Worm (Caenorhabditis elegans) whole organism, mixed stage, embryonic: ENCODE results near the gene T09F3.2.

Experiments
- ces-1 ChIP-seq: fragments of 150-350 bp; optimal IDR thresholded peaks from 2 replicates; lab custom pipeline; 2014; ENCODE audit warnings: missing biosample characterization, missing genetic modification reagents, missing genetic modification characterization
- elt-1 ChIP-seq: sonication (generic microtip); optimal IDR thresholded peaks from 2 replicates; lab custom pipeline; 2017; ENCODE audit warnings: missing genetic modification characterization, mild to moderate bottlenecking, missing compliant biosample characterization, antibody characterized with exemption, moderate library complexity, borderline replicate concordance; ENCODE audit not compliant: insufficient read depth
- hlh-1 ChIP-seq: fragments of 150-350 bp; optimal IDR thresholded peaks from 2 replicates; lab custom pipeline; 2014; ENCODE audit warnings: missing biosample characterization, missing genetic modification reagents, missing genetic modification characterization
- lsy-2 ChIP-seq: fragments of 150-350 bp; optimal IDR thresholded peaks from 2 replicates; lab custom pipeline; 2014; ENCODE audit warnings: missing biosample characterization, missing genetic modification characterization
- nhr-12 ChIP-seq: fragments of 150-350 bp; optimal IDR thresholded peaks from 2 replicates; lab custom pipeline; 2014; ENCODE audit warnings: missing biosample characterization, missing genetic modification characterization
- nhr-2 ChIP-seq: fragments of 150-350 bp; optimal IDR thresholded peaks from 2 replicates; lab custom pipeline; 2014; ENCODE audit warnings: missing biosample characterization, missing genetic modification characterization
- nhr-237 ChIP-seq: fragments of 150-350 bp; optimal IDR thresholded peaks from 2 replicates; lab custom pipeline; 2014; ENCODE audit warnings: missing biosample characterization, missing genetic modification characterization
- nhr-28 ChIP-seq: fragments of 150-350 bp; optimal IDR thresholded peaks from 2 replicates; lab custom pipeline; 2014; ENCODE audit warnings: missing biosample characterization, missing genetic modification characterization
- nhr-76 ChIP-seq: sonication (generic microtip); optimal IDR thresholded peaks from 2 replicates; lab custom pipeline; 2017; ENCODE audit warnings: missing biosample characterization, missing genetic modification characterization
- pha-4 ChIP-seq: fragments of 150-350 bp; optimal IDR thresholded peaks from 2 replicates; lab custom pipeline; 2018; ENCODE audit warnings: missing biosample characterization, missing genetic modification reagents, missing genetic modification characterization
- snpc-4 ChIP-seq: fragments of 150-350 bp; optimal IDR thresholded peaks from 2 replicates; lab custom pipeline; 2014; ENCODE audit warnings: missing biosample characterization, missing genetic modification characterization
- unc-39 ChIP-seq: fragments of 150-350 bp; optimal IDR thresholded peaks from 2 replicates; lab custom pipeline; 2014; ENCODE audit warnings: missing biosample characterization, missing genetic modification characterization
- unc-62 ChIP-seq: fragments of 150-350 bp; optimal IDR thresholded peaks from 2 replicates; lab custom pipeline; 2014; ENCODE audit warnings: missing biosample characterization, missing genetic modification reagents, missing genetic modification characterization

ce11 chrII:10421941-10422340, 31.0 kb downstream of the T09F3.2 start, which contains the start of gene frpr-21:
- TF ChIP-seq pha-4 (tag; lab: Kevin White, UChicago) = no peak
- TF ChIP-seq ces-1 (GFP tag; lab: Kevin White, UChicago) = no peak
- no peak for TF ChIP-seq nhr-237 (tag; lab: Kevin White, UChicago)
- no peak for TF ChIP-seq unc-39 (tag; lab: Kevin White, UChicago)
- no peak for TF ChIP-seq unc-62
- no peak for TF ChIP-seq elt-1
- TF ChIP-seq hlh-1 (tag; lab: Kevin White, UChicago) = no peak
- no peak for TF ChIP-seq nhr-28
- TF ChIP-seq nhr-76 (tag; lab: Kevin White, UChicago) = no peak
- no peak for TF ChIP-seq snpc-4 (tag; lab: Kevin White, UChicago)
- TF ChIP-seq nhr-12 (tag; lab: Kevin White, UChicago) = no peak
- no peak for TF ChIP-seq nhr-2 (tag; lab: Kevin White, UChicago)
- TF ChIP-seq lsy-2 = no peak
